Worm (Caenorhabditis elegans) whole organism, young adult: ENCODE data around the gene C06A1.7.

Experiments
- B0019.2 ChIP-seq: fragments of 200-800 bp; sonication (Bioruptor generic); conservative IDR thresholded peaks from 2 replicates; pipeline ENCODE4 v1.3.6; 2022; ENCODE audit warnings: missing genetic modification reagents, missing genetic modification characterization, missing compliant biosample characterization
- B0035.1 ChIP-seq: sonication (generic microtip); optimal IDR thresholded peaks from 2 replicates; lab custom pipeline; 2016; ENCODE audit warnings: missing genetic modification characterization, mild to moderate bottlenecking, missing compliant biosample characterization, missing genotype, missing genetic modification reagents
- B0336.3 ChIP-seq: fragments of 200-800 bp; sonication (Bioruptor generic); IDR thresholded peaks from 2 replicates; pipeline ENCODE4 v1.3.6; 2022; ENCODE audit warnings: missing genetic modification characterization, missing compliant biosample characterization
- D2030.7 ChIP-seq: fragments of 200-800 bp; sonication (Bioruptor generic); IDR thresholded peaks from 2 replicates; pipeline ENCODE4 v1.3.6; 2022; ENCODE audit warnings: missing genetic modification reagents, missing genetic modification characterization, missing compliant biosample characterization
- F22D6.2 ChIP-seq: sonication (generic microtip); optimal IDR thresholded peaks from 2 replicates; lab custom pipeline; 2016; ENCODE audit warnings: mild to moderate bottlenecking, missing genetic modification characterization, missing compliant biosample characterization
- F23B12.7 ChIP-seq: sonication (generic microtip); optimal IDR thresholded peaks from 2 replicates; lab custom pipeline; 2017; ENCODE audit warnings: missing genetic modification characterization, mild to moderate bottlenecking, missing compliant biosample characterization, antibody characterized with exemption, moderate library complexity; ENCODE audit not compliant: insufficient read depth
- F37B4.10 ChIP-seq: fragments of 200-800 bp; sonication (Bioruptor generic); IDR thresholded peaks from 2 replicates; pipeline ENCODE4 v1.3.6; 2022; ENCODE audit warnings: missing genetic modification characterization, missing compliant biosample characterization
- F49E8.2 ChIP-seq: sonication (generic microtip); optimal IDR thresholded peaks from 3 replicates; lab custom pipeline; 2017; ENCODE audit warnings: missing genetic modification characterization, mild to moderate bottlenecking, missing compliant biosample characterization, antibody characterized with exemption, moderate library complexity; ENCODE audit not compliant: insufficient read depth
- F55B11.4 ChIP-seq: sonication (generic microtip); optimal IDR thresholded peaks from 2 replicates; lab custom pipeline; 2016; ENCODE audit warnings: missing compliant biosample characterization, missing genetic modification characterization, borderline replicate concordance; ENCODE audit not compliant: insufficient read depth
- F57A8.1 ChIP-seq: fragments of 200-800 bp; sonication (Bioruptor generic); optimal IDR thresholded peaks from 2 replicates; lab custom pipeline; 2018; ENCODE audit warnings: mild to moderate bottlenecking, missing genetic modification characterization, moderate library complexity, missing compliant biosample characterization
- F57C9.4 ChIP-seq: sonication (generic microtip); optimal IDR thresholded peaks from 2 replicates; lab custom pipeline; 2017; ENCODE audit warnings: mild to moderate bottlenecking, missing genetic modification characterization, missing compliant biosample characterization
- K11D2.4 ChIP-seq: fragments of 200-800 bp; sonication (Bioruptor generic); IDR thresholded peaks from 2 replicates; pipeline ENCODE4 v1.3.6; 2022; ENCODE audit warnings: missing genetic modification reagents, missing genetic modification characterization, missing compliant biosample characterization
- T26A5.8 ChIP-seq: sonication (generic microtip); optimal IDR thresholded peaks from 2 replicates; lab custom pipeline; 2016; ENCODE audit warnings: missing genetic modification characterization, missing compliant biosample characterization
- ama-1 ChIP-seq, 3 experiments: fragments of 150-350 bp in 1 of 3; sonication (generic microtip) in 2 of 3; optimal IDR thresholded peaks; 2 replicates each; lab custom pipeline; 2014 to 2018; ENCODE audit warnings: missing biosample characterization in 2 of 3, missing genetic modification characterization in 2 of 3, missing genetic modification reagents in 2 of 3
- athp-1 ChIP-seq: sonication (generic microtip); optimal IDR thresholded peaks from 2 replicates; lab custom pipeline; 2017; ENCODE audit warnings: mild to moderate bottlenecking, missing genetic modification characterization, missing compliant biosample characterization
- bed-1 ChIP-seq: fragments of 200-800 bp; sonication (Bioruptor generic); IDR thresholded peaks from 2 replicates; pipeline ENCODE4 v1.3.6; 2022; ENCODE audit warnings: missing genetic modification reagents, missing genetic modification characterization, missing compliant biosample characterization
- ceh-40 ChIP-seq: fragments of 200-800 bp; sonication (Bioruptor generic); IDR thresholded peaks from 2 replicates; pipeline ENCODE4 v1.3.6; 2022; ENCODE audit warnings: missing genetic modification characterization, missing compliant biosample characterization
- chd-7 ChIP-seq: sonication (generic microtip); optimal IDR thresholded peaks from 2 replicates; lab custom pipeline; 2016; ENCODE audit warnings: mild to moderate bottlenecking, missing genetic modification characterization, moderate library complexity, missing compliant biosample characterization
- egl-44 ChIP-seq: fragments of 200-800 bp; sonication (Bioruptor generic); IDR thresholded peaks from 2 replicates; pipeline ENCODE4 v1.3.6; 2022; ENCODE audit warnings: missing genetic modification reagents, missing genetic modification characterization, missing compliant biosample characterization
- egrh-3 ChIP-seq: fragments of 200-800 bp; sonication (Bioruptor generic); IDR thresholded peaks from 2 replicates; pipeline ENCODE4 v1.3.6; 2022; ENCODE audit warnings: missing genetic modification reagents, missing genetic modification characterization, missing compliant biosample characterization
- ets-4 ChIP-seq: fragments of 200-800 bp; sonication (Bioruptor generic); optimal IDR thresholded peaks from 2 replicates; lab custom pipeline; 2018; ENCODE audit warnings: mild to moderate bottlenecking, missing genetic modification characterization, missing compliant biosample characterization
- hmg-1.2 ChIP-seq: fragments of 200-800 bp; sonication (Bioruptor generic); IDR thresholded peaks from 2 replicates; pipeline ENCODE4 v1.3.6; 2022; ENCODE audit warnings: missing genetic modification reagents, missing genetic modification characterization, missing compliant biosample characterization
- hmg-20 ChIP-seq: fragments of 200-800 bp; sonication (Bioruptor generic); IDR thresholded peaks from 2 replicates; pipeline ENCODE4 v1.3.6; 2022; ENCODE audit warnings: missing genetic modification reagents, missing genetic modification characterization, missing compliant biosample characterization
- hsf-1 ChIP-seq: fragments of 200-800 bp; sonication (Bioruptor generic); IDR thresholded peaks from 2 replicates; pipeline ENCODE4 v1.3.6; 2022; ENCODE audit warnings: missing genetic modification reagents, missing genetic modification characterization, missing compliant biosample characterization
- let-607 ChIP-seq, 2 experiments: fragments of 200-800 bp in 1 of 2; sonication (Bioruptor generic) in 1 of 2; sonication (generic microtip) in 1 of 2; optimal IDR thresholded peaks; 2 replicates each; lab custom pipeline; 2016 to 2018; ENCODE audit warnings: mild to moderate bottlenecking in 2 of 2, missing compliant biosample characterization in 2 of 2, missing genetic modification characterization in 2 of 2, moderate library complexity in 2 of 2, missing genotype in 1 of 2
- lin-54 ChIP-seq: fragments of 200-800 bp; sonication (Bioruptor generic); optimal IDR thresholded peaks from 2 replicates; lab custom pipeline; 2018; ENCODE audit warnings: mild to moderate bottlenecking, missing genetic modification characterization, missing compliant biosample characterization
- lir-1 ChIP-seq: fragments of 200-800 bp; sonication (Bioruptor generic); conservative IDR thresholded peaks from 2 replicates; pipeline ENCODE4 v1.3.6; 2022; ENCODE audit warnings: missing genetic modification reagents, missing genetic modification characterization, missing compliant biosample characterization
- madf-10 ChIP-seq: sonication (generic microtip); optimal IDR thresholded peaks from 2 replicates; lab custom pipeline; 2016; ENCODE audit warnings: mild to moderate bottlenecking, missing genetic modification characterization, missing compliant biosample characterization
- madf-8 ChIP-seq: fragments of 200-800 bp; sonication (Bioruptor generic); conservative IDR thresholded peaks from 2 replicates; pipeline ENCODE4 v1.3.6; 2022; ENCODE audit warnings: missing genetic modification reagents, missing genetic modification characterization, missing compliant biosample characterization
- nhr-179 ChIP-seq: sonication (generic microtip); optimal IDR thresholded peaks from 2 replicates; lab custom pipeline; 2016; ENCODE audit warnings: mild to moderate bottlenecking, missing genetic modification characterization, missing compliant biosample characterization
- nhr-80 ChIP-seq: sonication (generic microtip); optimal IDR thresholded peaks from 2 replicates; lab custom pipeline; 2016; ENCODE audit warnings: missing genetic modification characterization, missing compliant biosample characterization
- nhr-90 ChIP-seq: sonication (generic microtip); optimal IDR thresholded peaks from 2 replicates; lab custom pipeline; 2016; ENCODE audit warnings: missing genotype, mild to moderate bottlenecking, missing genetic modification characterization, missing compliant biosample characterization
- rcor-1 ChIP-seq: fragments of 200-800 bp; sonication (Bioruptor generic); IDR thresholded peaks from 2 replicates; pipeline ENCODE4 v1.3.6; 2022; ENCODE audit warnings: missing genetic modification reagents, missing genetic modification characterization, missing compliant biosample characterization
- rpc-1 ChIP-seq, 2 experiments: fragments of 150-350 bp in 1 of 2; sonication (generic microtip) in 1 of 2; optimal IDR thresholded peaks; 2 replicates each; lab custom pipeline; 2014 to 2018; ENCODE audit warnings: missing biosample characterization in 1 of 2, missing genetic modification characterization in 1 of 2, missing genetic modification reagents in 1 of 2, missing genotype in 1 of 2
- snpc-1.1 ChIP-seq: sonication (generic microtip); optimal IDR thresholded peaks from 2 replicates; lab custom pipeline; 2017; ENCODE audit warnings: missing genetic modification characterization, mild to moderate bottlenecking, missing compliant biosample characterization, antibody characterized with exemption, moderate library complexity, missing genotype, missing genetic modification reagents; ENCODE audit not compliant: insufficient read depth
- tbp1 ChIP-seq: fragments of 200-800 bp; sonication (Bioruptor generic); optimal IDR thresholded peaks from 2 replicates; lab custom pipeline; 2018; ENCODE audit warnings: mild to moderate bottlenecking, missing genetic modification characterization, missing compliant biosample characterization
- zfh-2 ChIP-seq: fragments of 200-800 bp; sonication (Bioruptor generic); conservative IDR thresholded peaks from 2 replicates; pipeline ENCODE4 v1.3.6; 2022; ENCODE audit warnings: missing genetic modification reagents, missing genetic modification characterization, missing compliant biosample characterization
- zim-3 ChIP-seq: sonication (generic microtip); optimal IDR thresholded peaks from 2 replicates; lab custom pipeline; 2017; ENCODE audit warnings: mild to moderate bottlenecking, missing genetic modification characterization, moderate library complexity, missing compliant biosample characterization
- ztf-3 ChIP-seq: fragments of 200-800 bp; sonication (Bioruptor generic); optimal IDR thresholded peaks from 2 replicates; lab custom pipeline; 2018; ENCODE audit warnings: mild to moderate bottlenecking, missing genetic modification characterization, missing compliant biosample characterization

The C06A1.7 gene

ce11 chrII:10555484-10556075, 9.1 kb upstream of the C06A1.7 start (continued):
- TF ChIP-seq snpc-1.1 = no peak
- peak; percentile 72 for TF ChIP-seq nhr-80 (tag; lab: Kevin White, UChicago)
- no peak for TF ChIP-seq F37B4.10 (GFP tag; lab: Robert Waterston, UW)
- peak; percentile 15; the same call in 1 of the 2 replicates for TF ChIP-seq lir-1
- no peak for TF ChIP-seq F57A8.1 (GFP tag; lab: Kevin White, UChicago)
- no peak for TF ChIP-seq rpc-1 (optimal IDR thresholded peaks at IDR 0.05; lab: Kevin White, UChicago)
- no peak for TF ChIP-seq rpc-1 (tag; optimal IDR thresholded peaks at IDR 0.05; lab: Kevin White, UChicago)
- TF ChIP-seq hmg-1.2 (GFP tag; lab: Robert Waterston, UW) = peak; percentile 52; the same call in 1 of the 2 replicates
- TF ChIP-seq F57C9.4 = no peak
- TF ChIP-seq B0336.3 (GFP tag; lab: Robert Waterston, UW) = peak; percentile 73
- TF ChIP-seq B0035.1 (tag; lab: Kevin White, UChicago) = peak; percentile 9
- no peak for TF ChIP-seq T26A5.8 (tag; lab: Kevin White, UChicago)
- TF ChIP-seq hmg-20 (GFP tag; lab: Robert Waterston, UW) = no peak
- no peak for TF ChIP-seq egrh-3 (GFP tag; lab: Robert Waterston, UW)
- no peak for TF ChIP-seq B0019.2 (GFP tag; lab: Robert Waterston, UW)
- peak; percentile 17; the same call in 1 of the 2 replicates for TF ChIP-seq K11D2.4 (GFP tag; lab: Robert Waterston, UW)
- peak; percentile 65 for TF ChIP-seq ztf-3 (GFP tag; lab: Kevin White, UChicago)
- TF ChIP-seq zfh-2 (GFP tag; lab: Robert Waterston, UW) = peak; percentile 66
- TF ChIP-seq zim-3 (tag; lab: Kevin White, UChicago) = no peak

- TF ChIP-seq B0336.3 (GFP tag; lab: Robert Waterston, UW) (peak; percentile 39; the same call in 1 of the 2 replicates), F55B11.4 (tag; lab: Kevin White, UChicago) (no peak), ama-1 (optimal IDR thresholded peaks at IDR 0.05; lab: Kevin White, UChicago) (peak; percentile 87), ama-1 (GFP tag; optimal IDR thresholded peaks at IDR 0.05; lab: Kevin White, UChicago) (no peak), nhr-90 (no peak), F23B12.7 (tag; lab: Kevin White, UChicago) (no peak), D2030.7 (GFP tag; lab: Robert Waterston, UW) (no peak), F49E8.2 (tag; lab: Kevin White, UChicago) (no peak), ets-4 (peak; percentile 38), chd-7 (tag; lab: Kevin White, UChicago) (peak; percentile 14), bed-1 (GFP tag; lab: Robert Waterston, UW) (0 out of 2 replicates have a peak, but pooled peaks have one; percentile 41), zim-3 (tag; lab: Kevin White, UChicago) (no peak), let-607 (tag; optimal IDR thresholded peaks at IDR 0.05; lab: Kevin White, UChicago) (peak; percentile 18 to 50), madf-8 (no peak), egrh-3 (GFP tag; lab: Robert Waterston, UW) (no peak), rcor-1 (GFP tag; lab: Robert Waterston, UW) (no peak; the same call in 1 of the 2 replicates), hsf-1 (0 out of 2 replicates have a peak, but pooled peaks have one; percentile 54), egl-44 (GFP tag; lab: Robert Waterston, UW) (0 out of 2 replicates have a peak, but pooled peaks have one; percentile 11), F22D6.2 (tag; lab: Kevin White, UChicago) (no peak), athp-1 (tag; lab: Kevin White, UChicago) (no peak), nhr-80 (tag; lab: Kevin White, UChicago) (peak; percentile 74), ceh-40 (GFP tag; lab: Robert Waterston, UW) (no peak), zfh-2 (GFP tag; lab: Robert Waterston, UW) (peak; percentile 59; the same call in 1 of the 2 replicates), tbp1 (GFP tag; lab: Kevin White, UChicago) (no peak), nhr-179 (no peak), madf-10 (tag; lab: Kevin White, UChicago) (no peak), lin-54 (GFP tag; lab: Kevin White, UChicago) (no peak)
These were observed 8.0 kb upstream of the C06A1.7 start for ce11 chrII:10556550-10557205.
